Fruit fly (Drosophila melanogaster) whole organism, pupa: ENCODE data around the gene Es2.

ENCODE experiments used
- CG10348 ChIP-seq: fragments of 200-800 bp; sonication (Bioruptor generic); IDR thresholded peaks from 2 replicates; pipeline ENCODE4 v1.3.6; 2022; ENCODE audit warnings: missing biosample characterization, missing genetic modification characterization
- CG12605 ChIP-seq: fragments of 200-800 bp; sonication (Bioruptor generic); IDR thresholded peaks from 2 replicates; pipeline ENCODE4 v1.3.6; 2022; ENCODE audit warnings: missing biosample characterization, missing genetic modification characterization
- CG13204 ChIP-seq: fragments of 200-800 bp; sonication (Bioruptor generic); optimal IDR thresholded peaks from 2 replicates; lab custom pipeline; 2018; ENCODE audit warnings: missing biosample characterization, mild to moderate bottlenecking, missing genetic modification characterization, moderate library complexity
- CG14655 ChIP-seq: fragments of 200-800 bp; sonication (Bioruptor generic); optimal IDR thresholded peaks from 3 replicates; lab custom pipeline; 2017; ENCODE audit warnings: mild to moderate bottlenecking, missing biosample characterization, missing genetic modification reagents, missing genetic modification characterization
- CG15710 ChIP-seq: fragments of 200-800 bp; sonication (Bioruptor generic); optimal IDR thresholded peaks from 2 replicates; lab custom pipeline; 2018; ENCODE audit warnings: missing biosample characterization, mild to moderate bottlenecking, missing genetic modification characterization, moderate library complexity
- CG17806 ChIP-seq: fragments of 200-800 bp; sonication (Bioruptor generic); optimal IDR thresholded peaks from 2 replicates; lab custom pipeline; 2018; ENCODE audit warnings: missing biosample characterization, mild to moderate bottlenecking, missing genetic modification characterization, moderate library complexity
- CG32121 ChIP-seq: fragments of 200-800 bp; sonication (Bioruptor generic); IDR thresholded peaks from 2 replicates; pipeline ENCODE4 v1.3.6; 2022; ENCODE audit warnings: missing biosample characterization, missing genetic modification characterization
- CG34367 ChIP-seq: fragments of 200-800 bp; sonication (Bioruptor generic); optimal IDR thresholded peaks from 2 replicates; lab custom pipeline; 2018; ENCODE audit warnings: missing biosample characterization, mild to moderate bottlenecking, missing genetic modification characterization
- CG4496 ChIP-seq: fragments of 200-800 bp; sonication (Bioruptor generic); IDR thresholded peaks from 3 replicates; pipeline ENCODE4 v1.3.6; 2022; ENCODE audit warnings: missing biosample characterization, missing genetic modification characterization
- CG8159 ChIP-seq: fragments of 200-800 bp; sonication (Bioruptor generic); optimal IDR thresholded peaks from 3 replicates; lab custom pipeline; 2018; ENCODE audit warnings: missing biosample characterization, mild to moderate bottlenecking, missing genetic modification characterization, moderate library complexity
- CG8301 ChIP-seq: fragments of 200-800 bp; sonication (Bioruptor generic); optimal IDR thresholded peaks from 2 replicates; lab custom pipeline; 2018; ENCODE audit warnings: missing biosample characterization, mild to moderate bottlenecking, missing genetic modification characterization
- CG9948 ChIP-seq: fragments of 200-800 bp; sonication (Bioruptor generic); optimal IDR thresholded peaks from 2 replicates; lab custom pipeline; 2018; ENCODE audit warnings: missing biosample characterization, mild to moderate bottlenecking, missing genetic modification characterization, moderate library complexity
- D1 ChIP-seq: fragments of 200-800 bp; sonication (Bioruptor generic); optimal IDR thresholded peaks from 2 replicates; lab custom pipeline; 2018; ENCODE audit warnings: missing biosample characterization, mild to moderate bottlenecking, missing genetic modification characterization, moderate library complexity
- EcR ChIP-seq: fragments of 200-800 bp; sonication (Bioruptor generic); optimal IDR thresholded peaks from 3 replicates; lab custom pipeline; 2019; ENCODE audit warnings: missing biosample characterization, missing genetic modification characterization, mild to moderate bottlenecking, moderate library complexity, missing genetic modification reagents
- Ets98B ChIP-seq: fragments of 200-800 bp; sonication (Bioruptor generic); IDR thresholded peaks from 2 replicates; pipeline ENCODE4 v1.3.6; 2022; ENCODE audit warnings: missing biosample characterization, missing genetic modification characterization
- Pif1A ChIP-seq: fragments of 200-800 bp; sonication (Bioruptor generic); optimal IDR thresholded peaks from 3 replicates; lab custom pipeline; 2016; ENCODE audit warnings: missing biosample characterization, missing genetic modification characterization
- Pif1B ChIP-seq: fragments of 200-800 bp; sonication (Bioruptor generic); optimal IDR thresholded peaks from 3 replicates; lab custom pipeline; 2016; ENCODE audit warnings: missing biosample characterization, missing genetic modification characterization
- Snoo ChIP-seq: fragments of 200-800 bp; sonication (Bioruptor generic); optimal IDR thresholded peaks from 3 replicates; lab custom pipeline; 2017; ENCODE audit warnings: missing biosample characterization, mild to moderate bottlenecking, missing genetic modification characterization, inconsistent platforms
- fd96Ca ChIP-seq: fragments of 200-800 bp; sonication (Bioruptor generic); IDR thresholded peaks from 3 replicates; pipeline ENCODE4 v1.3.6; 2022; ENCODE audit warnings: missing biosample characterization, missing genetic modification characterization
- gl ChIP-seq: fragments of 200-800 bp; sonication (Bioruptor generic); optimal IDR thresholded peaks from 2 replicates; lab custom pipeline; 2018; ENCODE audit warnings: missing biosample characterization, mild to moderate bottlenecking, missing genetic modification characterization
- rn ChIP-seq: fragments of 200-800 bp; sonication (Bioruptor generic); IDR thresholded peaks from 2 replicates; pipeline ENCODE4 v1.3.6; 2022; ENCODE audit warnings: missing biosample characterization, missing genetic modification characterization

Es2 gene

DNA sequence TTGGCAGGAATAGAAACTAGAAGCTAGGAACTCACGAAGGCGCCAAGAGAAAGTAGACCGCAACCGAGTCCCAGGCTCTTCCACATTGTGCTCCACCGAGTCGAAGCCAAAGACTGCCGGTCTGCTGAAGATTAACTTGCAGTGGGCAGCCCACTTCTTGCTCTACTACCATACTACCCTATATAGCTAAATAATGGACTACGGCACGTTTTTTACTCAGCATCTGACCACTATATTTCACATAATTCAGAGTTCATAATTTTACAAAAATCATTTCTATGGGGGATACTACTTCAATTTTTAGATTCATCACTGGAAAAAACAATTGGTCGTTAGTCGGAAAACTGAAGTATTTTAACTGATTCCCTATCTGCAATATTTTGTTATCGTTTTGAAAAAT, 27.6 kb upstream of the Es2 start, which contains the start of gene CG32712:
CG32712 (minus strand) TSS at position 101 of the 400 bp plus-strand sequence.
- TF ChIP-seq CG17806 (no peak), CG9948 (tag; lab: Kevin White, UChicago) (no peak), CG32121 (GFP tag; lab: Robert Waterston, UW) (no peak), CG8301 (tag; lab: Kevin White, UChicago) (no peak), CG4496 (GFP tag; lab: Robert Waterston, UW) (no peak), CG15710 (tag; lab: Kevin White, UChicago) (no peak), rn (GFP tag; lab: Robert Waterston, UW) (no peak), Pif1B (GFP tag; lab: Kevin White, UChicago) (no peak), CG13204 (GFP tag; lab: Kevin White, UChicago) (no peak), CG12605 (GFP tag; lab: Robert Waterston, UW) (no peak), D1 (no peak), Ets98B (GFP tag; lab: Robert Waterston, UW) (no peak), CG14655 (no peak), Pif1A (no peak), Snoo (tag; lab: Kevin White, UChicago) (no peak), CG34367 (tag; lab: Kevin White, UChicago) (no peak), EcR (GFP tag; lab: Kevin White, UChicago) (no peak), CG8159 (tag; lab: Kevin White, UChicago) (no peak)

DNA sequence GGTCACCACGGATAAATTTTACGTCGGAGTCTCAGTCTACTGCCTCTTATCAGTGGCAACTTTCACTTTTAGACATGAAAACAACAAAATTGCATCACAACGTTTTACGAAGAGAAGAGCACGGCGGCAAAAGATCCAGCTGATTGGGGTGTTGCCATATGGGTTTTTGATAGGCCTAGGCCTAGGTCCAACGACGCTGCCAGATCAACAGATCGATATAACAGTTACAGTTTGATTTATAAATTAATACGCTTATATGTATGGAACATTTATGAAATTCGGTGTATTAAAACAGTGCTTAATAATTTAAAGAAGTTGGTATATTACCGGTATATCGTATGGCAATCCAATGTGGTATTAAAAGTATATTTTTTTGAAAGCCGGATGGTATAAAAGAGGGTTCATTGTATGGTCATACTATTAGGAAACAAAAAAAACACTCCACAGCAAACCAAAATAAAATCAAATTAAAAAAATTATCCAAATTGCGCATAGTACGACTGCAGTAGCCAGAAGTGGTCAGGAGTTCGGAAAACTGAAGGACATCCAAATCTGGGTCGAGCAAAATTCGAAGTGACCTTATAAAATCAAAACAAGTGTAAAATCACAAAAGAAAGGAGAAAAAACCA, 24.5 kb upstream of the Es2 start, which contains the start of gene CG1440:
CG1440 (plus strand) TSS at position 402 of the 629 bp plus-strand sequence.
- TF ChIP-seq gl (tag; lab: Kevin White, UChicago) (no peak), Ets98B (GFP tag; lab: Robert Waterston, UW) (peak; percentile 18; the same call in 1 of the 2 replicates), EcR (GFP tag; lab: Kevin White, UChicago) (no peak), fd96Ca (GFP tag; lab: Robert Waterston, UW) (0 out of 3 replicates have a peak, but pooled peaks have one; percentile 23), CG10348 (GFP tag; lab: Robert Waterston, UW) (no peak), CG14655 (no peak), D1 (no peak), CG8159 (tag; lab: Kevin White, UChicago) (no peak), CG34367 (tag; lab: Kevin White, UChicago) (peak; percentile 49), Snoo (tag; lab: Kevin White, UChicago) (peak; percentile 6), CG15710 (tag; lab: Kevin White, UChicago) (peak; percentile 34), Pif1B (GFP tag; lab: Kevin White, UChicago) (no peak), CG32121 (GFP tag; lab: Robert Waterston, UW) (peak; percentile 30; the same call in 1 of the 2 replicates), Pif1A (no peak), CG8301 (tag; lab: Kevin White, UChicago) (no peak), CG4496 (GFP tag; lab: Robert Waterston, UW) (peak; percentile 10; the same call in 1 of the 3 replicates), CG12605 (GFP tag; lab: Robert Waterston, UW) (peak; percentile 11; the same call in 1 of the 2 replicates), CG17806 (peak; percentile 32), CG9948 (tag; lab: Kevin White, UChicago) (no peak), rn (GFP tag; lab: Robert Waterston, UW) (no peak), CG13204 (GFP tag; lab: Kevin White, UChicago) (no peak)

DNA sequence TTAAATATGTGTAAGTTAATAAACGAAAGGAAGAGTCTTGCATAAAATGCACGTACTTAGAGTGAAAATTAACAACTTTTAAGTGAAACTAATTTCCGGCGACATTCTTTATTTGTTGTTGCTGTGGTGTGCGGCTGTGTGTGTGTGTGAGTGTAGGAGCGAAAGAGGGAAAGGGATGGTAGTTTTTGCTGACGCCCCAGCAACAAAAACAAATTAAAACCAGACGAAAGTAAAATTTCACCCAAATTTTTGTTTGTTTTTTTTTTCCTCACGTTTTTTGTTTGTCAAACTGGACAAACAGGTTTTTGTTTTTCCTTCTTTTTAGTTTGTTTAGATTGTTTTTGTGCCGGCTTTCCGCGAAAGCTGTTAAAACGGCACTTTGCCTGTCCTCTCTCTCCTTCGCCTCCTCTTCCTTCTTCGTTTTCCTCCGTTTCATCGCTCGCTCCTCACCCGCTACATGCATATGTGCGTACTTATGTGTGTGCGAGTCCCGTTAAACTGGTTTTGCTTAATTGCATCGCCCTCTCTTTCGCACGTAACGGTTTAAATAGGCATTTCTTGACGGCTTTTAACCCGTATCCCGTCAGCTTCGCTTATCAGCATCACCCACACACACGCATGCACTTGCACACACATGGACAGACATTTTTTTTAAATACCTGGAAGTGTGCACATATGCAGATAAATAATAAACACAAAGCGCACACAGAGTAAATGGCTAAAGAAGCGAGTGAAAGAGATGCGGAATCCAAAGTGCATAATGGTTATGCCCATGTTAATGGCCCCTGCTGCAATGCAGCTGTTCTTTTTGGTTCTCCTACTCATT, 23.8 kb upstream of the Es2 start, which contains the start of gene Miga:
Miga (minus strand) TSS at position 536 of the 826 bp plus-strand sequence.
- no peak for TF ChIP-seq CG9948 (tag; lab: Kevin White, UChicago)
- peak; percentile 92 for TF ChIP-seq EcR (GFP tag; lab: Kevin White, UChicago)
- TF ChIP-seq CG4496 (GFP tag; lab: Robert Waterston, UW) = 0 out of 3 replicates have a peak, but pooled peaks have one; percentile 40
- TF ChIP-seq Pif1A = no peak
- peak; percentile 32; the same call in 1 of the 2 replicates for TF ChIP-seq CG32121 (GFP tag; lab: Robert Waterston, UW)
- peak; percentile 11; the same call in 1 of the 2 replicates for TF ChIP-seq Ets98B (GFP tag; lab: Robert Waterston, UW)
- TF ChIP-seq CG8301 (tag; lab: Kevin White, UChicago) = peak; percentile 2
- peak; percentile 36 for TF ChIP-seq Pif1B (GFP tag; lab: Kevin White, UChicago)

DNA sequence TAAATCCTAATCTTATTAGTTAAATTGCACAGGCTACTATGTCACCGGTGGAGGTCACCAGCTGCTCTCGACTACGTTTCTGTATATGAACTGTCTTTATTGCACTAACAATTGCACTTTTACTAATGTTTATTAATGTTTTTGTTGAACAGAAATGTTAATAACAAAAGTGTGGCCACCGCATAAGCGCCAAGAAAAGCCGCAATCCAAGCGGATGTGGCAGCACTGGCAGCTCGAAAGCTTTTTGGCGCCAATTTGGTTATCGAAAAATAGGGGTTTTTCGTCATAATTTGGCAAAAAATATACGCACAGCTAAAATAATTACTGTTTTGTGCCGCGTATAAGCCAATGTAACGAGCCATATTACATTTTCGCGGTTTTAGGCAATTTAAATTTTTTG, 19.1 kb upstream of the Es2 start, which contains the start of gene CG12123:
CG12123 (minus strand) TSS at position 188 of the 400 bp plus-strand sequence.
- TF ChIP-seq fd96Ca (GFP tag; lab: Robert Waterston, UW) = no peak
- no peak for TF ChIP-seq CG10348 (GFP tag; lab: Robert Waterston, UW)
- no peak for TF ChIP-seq CG32121 (GFP tag; lab: Robert Waterston, UW)
- no peak for TF ChIP-seq CG4496 (GFP tag; lab: Robert Waterston, UW)
- TF ChIP-seq, all 21 proteins: peak for 0

DNA sequence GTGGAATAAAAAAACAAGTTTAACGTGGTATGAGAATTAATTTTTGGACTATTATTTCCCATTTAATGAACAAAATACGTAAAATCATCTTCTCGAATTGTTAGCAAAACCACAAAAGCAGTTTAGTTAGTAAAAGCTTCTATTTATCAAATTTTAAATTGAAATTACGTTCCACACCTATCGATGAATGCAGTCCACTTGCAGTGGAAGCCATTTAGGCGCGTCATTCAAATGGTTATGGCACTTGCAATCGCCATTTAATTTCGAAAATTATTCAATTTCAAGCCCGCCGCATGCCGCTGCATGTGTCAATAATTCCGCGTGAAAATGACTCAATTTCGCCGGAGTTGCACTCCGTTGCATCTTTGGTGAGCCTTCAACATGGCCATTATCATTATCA, 18.4 kb upstream of the Es2 start:
- TF ChIP-seq rn (GFP tag; lab: Robert Waterston, UW) (no peak), CG32121 (GFP tag; lab: Robert Waterston, UW) (no peak)
